Worm (Caenorhabditis elegans) whole organism, L4 larva: ENCODE measurements around the gene tag-342.

Source experiments
- F10B5.3 ChIP-seq: sonication (generic microtip); optimal IDR thresholded peaks from 2 replicates; lab custom pipeline; 2016; ENCODE audit warnings: mild to moderate bottlenecking, missing genetic modification characterization, missing compliant biosample characterization
- F26F4.8 ChIP-seq: fragments of 200-800 bp; sonication (Bioruptor generic); conservative IDR thresholded peaks from 2 replicates; pipeline ENCODE4 v1.3.6; 2022; ENCODE audit warnings: missing genetic modification characterization, missing compliant biosample characterization
- F37D6.2 ChIP-seq: sonication (generic microtip); optimal IDR thresholded peaks from 2 replicates; lab custom pipeline; 2016; ENCODE audit warnings: mild to moderate bottlenecking, missing genetic modification characterization, missing compliant biosample characterization
- F49E8.2 ChIP-seq: sonication (generic microtip); optimal IDR thresholded peaks from 2 replicates; lab custom pipeline; 2016; ENCODE audit warnings: missing compliant biosample characterization, mild to moderate bottlenecking, missing genetic modification characterization, borderline replicate concordance
- T20F7.1 ChIP-seq: fragments of 200-800 bp; sonication (Bioruptor generic); optimal IDR thresholded peaks from 2 replicates; lab custom pipeline; 2018; ENCODE audit warnings: mild to moderate bottlenecking, missing genetic modification characterization, missing compliant biosample characterization
- T26A8.4 ChIP-seq: fragments of 200-800 bp; sonication (Bioruptor generic); IDR thresholded peaks from 2 replicates; pipeline ENCODE4 v1.3.6; 2022; ENCODE audit warnings: missing genetic modification characterization, missing compliant biosample characterization
- Y105C5A.15 ChIP-seq: fragments of 200-800 bp; sonication (Bioruptor generic); IDR thresholded peaks from 2 replicates; pipeline ENCODE4 v1.3.6; 2022; ENCODE audit warnings: missing genetic modification characterization, missing compliant biosample characterization
- arid-1 ChIP-seq: fragments of 200-800 bp; sonication (Bioruptor generic); conservative IDR thresholded peaks from 2 replicates; pipeline ENCODE4 v1.3.6; 2022; ENCODE audit warnings: missing genetic modification reagents, missing genetic modification characterization, missing compliant biosample characterization
- attf-4 ChIP-seq: sonication (generic microtip); optimal IDR thresholded peaks from 3 replicates; lab custom pipeline; 2017; ENCODE audit warnings: missing biosample characterization, missing genetic modification characterization
- ceh-20 ChIP-seq: fragments of 200-800 bp; sonication (Bioruptor generic); IDR thresholded peaks from 2 replicates; pipeline ENCODE4 v1.3.6; 2022; ENCODE audit warnings: missing genetic modification reagents, missing genetic modification characterization, missing compliant biosample characterization
- ceh-32 ChIP-seq: sonication (generic microtip); optimal IDR thresholded peaks from 2 replicates; lab custom pipeline; 2016; ENCODE audit warnings: mild to moderate bottlenecking, missing genetic modification characterization, missing compliant biosample characterization; ENCODE audit not compliant: poor library complexity
- ceh-62 ChIP-seq: sonication (generic microtip); optimal IDR thresholded peaks from 2 replicates; lab custom pipeline; 2017; ENCODE audit warnings: missing biosample characterization, missing genetic modification characterization
- ceh-82 ChIP-seq: sonication (generic microtip); optimal IDR thresholded peaks from 2 replicates; lab custom pipeline; 2017; ENCODE audit warnings: missing biosample characterization, missing genetic modification characterization
- ces-1 ChIP-seq: fragments of 150-350 bp; sonication (generic microtip); optimal IDR thresholded peaks from 4 replicates; lab custom pipeline; 2014; ENCODE audit warnings: missing biosample characterization, missing genetic modification reagents, missing genetic modification characterization
- daf-19 ChIP-seq: fragments of 200-800 bp; sonication (Bioruptor generic); conservative IDR thresholded peaks from 2 replicates; pipeline ENCODE4 v1.3.6; 2022; ENCODE audit warnings: missing genetic modification characterization, missing compliant biosample characterization
- dmd-6 ChIP-seq: fragments of 200-800 bp; sonication (Bioruptor generic); IDR thresholded peaks from 2 replicates; pipeline ENCODE4 v1.3.6; 2022; ENCODE audit warnings: missing genetic modification reagents, missing genetic modification characterization, missing compliant biosample characterization
- dmd-8 ChIP-seq: fragments of 200-800 bp; sonication (Bioruptor generic); IDR thresholded peaks from 2 replicates; pipeline ENCODE4 v1.3.6; 2022; ENCODE audit warnings: missing genetic modification characterization, missing compliant biosample characterization
- dpl-1 ChIP-seq: fragments of 150-350 bp; optimal IDR thresholded peaks from 2 replicates; lab custom pipeline; 2014; ENCODE audit warnings: missing biosample characterization, missing genetic modification reagents, missing genetic modification characterization
- duxl-1 ChIP-seq: sonication (generic microtip); optimal IDR thresholded peaks from 2 replicates; lab custom pipeline; 2016; ENCODE audit warnings: mild to moderate bottlenecking, missing genetic modification characterization, moderate library complexity, missing compliant biosample characterization; ENCODE audit not compliant: poor library complexity
- egl-43 ChIP-seq: fragments of 200-800 bp; sonication (Bioruptor generic); IDR thresholded peaks from 2 replicates; pipeline ENCODE4 v1.3.6; 2022; ENCODE audit warnings: missing genetic modification reagents, missing genetic modification characterization, missing compliant biosample characterization
- fkh-10 ChIP-seq: fragments of 150-350 bp; optimal IDR thresholded peaks from 2 replicates; lab custom pipeline; 2014; ENCODE audit warnings: missing biosample characterization, missing genetic modification reagents, missing genetic modification characterization
- hif-1 ChIP-seq, 2 experiments: sonication (generic microtip); optimal IDR thresholded peaks; 2 replicates each; lab custom pipeline; 2016 to 2017; ENCODE audit warnings: missing compliant biosample characterization in 2 of 2, missing genetic modification characterization in 2 of 2, missing genetic modification reagents in 2 of 2, missing genotype in 2 of 2, mild to moderate bottlenecking in 1 of 2
- hlh-11 ChIP-seq: fragments of 200-800 bp; sonication (Bioruptor generic); optimal IDR thresholded peaks from 2 replicates; lab custom pipeline; 2018; ENCODE audit warnings: mild to moderate bottlenecking, missing genetic modification characterization, missing compliant biosample characterization
- jun-1 ChIP-seq: fragments of 150-350 bp; optimal IDR thresholded peaks from 2 replicates; lab custom pipeline; 2014; ENCODE audit warnings: missing biosample characterization, missing genetic modification reagents, missing genetic modification characterization
- lin-13 ChIP-seq: fragments of 150-350 bp; optimal IDR thresholded peaks from 2 replicates; lab custom pipeline; 2014; ENCODE audit warnings: missing biosample characterization, missing genetic modification reagents, missing genetic modification characterization
- lin-29 ChIP-seq: fragments of 200-800 bp; sonication (Bioruptor generic); IDR thresholded peaks from 2 replicates; pipeline ENCODE4 v1.3.6; 2022; ENCODE audit warnings: missing genetic modification reagents, missing genetic modification characterization, missing compliant biosample characterization
- madf-9 ChIP-seq: fragments of 200-800 bp; sonication (Bioruptor generic); conservative IDR thresholded peaks from 2 replicates; pipeline ENCODE4 v1.3.6; 2022; ENCODE audit warnings: missing genetic modification reagents, missing genetic modification characterization, missing compliant biosample characterization
- mdl-1 ChIP-seq, 2 experiments: fragments of 150-350 bp in 1 of 2; sonication (generic microtip) in 1 of 2; optimal IDR thresholded peaks; 2 replicates each; lab custom pipeline; 2014 to 2017; ENCODE audit warnings: missing biosample characterization in 2 of 2, missing genetic modification characterization in 2 of 2
- mep-1 ChIP-seq: fragments of 150-350 bp; sonication (generic microtip); optimal IDR thresholded peaks from 3 replicates; lab custom pipeline; 2014; ENCODE audit warnings: missing biosample characterization, missing genetic modification characterization
- mes-2 ChIP-seq: sonication (generic microtip); optimal IDR thresholded peaks from 2 replicates; lab custom pipeline; 2016; ENCODE audit warnings: missing genotype, mild to moderate bottlenecking, missing genetic modification characterization, missing compliant biosample characterization; ENCODE audit not compliant: poor library complexity, severe bottlenecking
- mxl-3 ChIP-seq: fragments of 200-800 bp; sonication (Bioruptor generic); optimal IDR thresholded peaks from 2 replicates; lab custom pipeline; 2018; ENCODE audit warnings: mild to moderate bottlenecking, missing genetic modification characterization, missing compliant biosample characterization
- nhr-102 ChIP-seq: sonication (generic microtip); optimal IDR thresholded peaks from 2 replicates; lab custom pipeline; 2016; ENCODE audit warnings: mild to moderate bottlenecking, missing genetic modification characterization, moderate library complexity, missing compliant biosample characterization
- nhr-11 ChIP-seq: fragments of 150-350 bp; optimal IDR thresholded peaks from 2 replicates; lab custom pipeline; 2014; ENCODE audit warnings: missing biosample characterization, missing genetic modification characterization
- nhr-111 ChIP-seq: fragments of 200-800 bp; sonication (Bioruptor generic); optimal IDR thresholded peaks from 2 replicates; lab custom pipeline; 2018; ENCODE audit warnings: mild to moderate bottlenecking, missing genetic modification characterization, missing compliant biosample characterization
- nhr-237 ChIP-seq: sonication (generic microtip); optimal IDR thresholded peaks from 2 replicates; lab custom pipeline; 2017; ENCODE audit warnings: missing biosample characterization, missing genetic modification characterization
- nhr-25 ChIP-seq: sonication (generic microtip); optimal IDR thresholded peaks from 2 replicates; lab custom pipeline; 2017; ENCODE audit warnings: missing genetic modification characterization, mild to moderate bottlenecking, missing compliant biosample characterization, antibody characterized with exemption, moderate library complexity, borderline replicate concordance; ENCODE audit not compliant: insufficient read depth
- nhr-6 ChIP-seq: fragments of 150-350 bp; optimal IDR thresholded peaks from 2 replicates; lab custom pipeline; 2014; ENCODE audit warnings: missing biosample characterization, missing genetic modification characterization
- nhr-77 ChIP-seq: fragments of 150-350 bp; optimal IDR thresholded peaks from 2 replicates; lab custom pipeline; 2014; ENCODE audit warnings: missing biosample characterization, missing genetic modification characterization
- pha-4 ChIP-seq, 2 experiments: fragments of 150-350 bp in 1 of 2; fragments of 200-800 bp in 1 of 2; sonication (Bioruptor generic) in 1 of 2; IDR thresholded peaks in 1 of 2; optimal IDR thresholded peaks in 1 of 2; 2 replicates each; pipeline versions ENCODE4 v1.3.6 to Lab custom; 2014 to 2022; ENCODE audit warnings: missing genetic modification characterization in 2 of 2, missing genetic modification reagents in 2 of 2, missing biosample characterization in 1 of 2, missing compliant biosample characterization in 1 of 2
- pqm-1 ChIP-seq: sonication (generic microtip); optimal IDR thresholded peaks from 2 replicates; lab custom pipeline; 2017; ENCODE audit warnings: missing biosample characterization, missing genetic modification characterization
- saeg-2 ChIP-seq: fragments of 200-800 bp; sonication (Bioruptor generic); IDR thresholded peaks from 2 replicates; pipeline ENCODE4 v1.3.6; 2022; ENCODE audit warnings: missing genetic modification reagents, missing genetic modification characterization, missing compliant biosample characterization
- skn-1 ChIP-seq: fragments of 150-350 bp; optimal IDR thresholded peaks from 2 replicates; lab custom pipeline; 2014; ENCODE audit warnings: missing biosample characterization, missing genetic modification characterization
- snpc-4 ChIP-seq: fragments of 150-350 bp; optimal IDR thresholded peaks from 2 replicates; lab custom pipeline; 2014; ENCODE audit warnings: missing biosample characterization, missing genetic modification characterization
- spr-3 ChIP-seq: fragments of 200-800 bp; sonication (Bioruptor generic); optimal IDR thresholded peaks from 2 replicates; lab custom pipeline; 2018; ENCODE audit warnings: mild to moderate bottlenecking, missing genetic modification characterization, missing compliant biosample characterization
- unc-39 ChIP-seq: sonication (generic microtip); optimal IDR thresholded peaks from 2 replicates; lab custom pipeline; 2017; ENCODE audit warnings: missing biosample characterization, missing genetic modification characterization
- vab-7 ChIP-seq: fragments of 200-800 bp; sonication (Bioruptor generic); IDR thresholded peaks from 2 replicates; pipeline ENCODE4 v1.3.6; 2022; ENCODE audit warnings: missing genetic modification reagents, missing genetic modification characterization, missing compliant biosample characterization
- zag-1 ChIP-seq: fragments of 150-350 bp; optimal IDR thresholded peaks from 2 replicates; lab custom pipeline; 2014; ENCODE audit warnings: missing biosample characterization, missing genetic modification characterization
- zfp-2 ChIP-seq: sonication (generic microtip); optimal IDR thresholded peaks from 2 replicates; lab custom pipeline; 2016; ENCODE audit warnings: mild to moderate bottlenecking, missing genetic modification characterization, missing compliant biosample characterization
- zip-11 ChIP-seq: fragments of 200-800 bp; sonication (Bioruptor generic); IDR thresholded peaks from 2 replicates; pipeline ENCODE4 v1.3.6; 2022; ENCODE audit warnings: missing genetic modification characterization, missing compliant biosample characterization
- ztf-11 ChIP-seq: fragments of 150-350 bp; optimal IDR thresholded peaks from 2 replicates; lab custom pipeline; 2014; ENCODE audit warnings: missing biosample characterization, missing genetic modification characterization

tag-342 gene

DNA sequence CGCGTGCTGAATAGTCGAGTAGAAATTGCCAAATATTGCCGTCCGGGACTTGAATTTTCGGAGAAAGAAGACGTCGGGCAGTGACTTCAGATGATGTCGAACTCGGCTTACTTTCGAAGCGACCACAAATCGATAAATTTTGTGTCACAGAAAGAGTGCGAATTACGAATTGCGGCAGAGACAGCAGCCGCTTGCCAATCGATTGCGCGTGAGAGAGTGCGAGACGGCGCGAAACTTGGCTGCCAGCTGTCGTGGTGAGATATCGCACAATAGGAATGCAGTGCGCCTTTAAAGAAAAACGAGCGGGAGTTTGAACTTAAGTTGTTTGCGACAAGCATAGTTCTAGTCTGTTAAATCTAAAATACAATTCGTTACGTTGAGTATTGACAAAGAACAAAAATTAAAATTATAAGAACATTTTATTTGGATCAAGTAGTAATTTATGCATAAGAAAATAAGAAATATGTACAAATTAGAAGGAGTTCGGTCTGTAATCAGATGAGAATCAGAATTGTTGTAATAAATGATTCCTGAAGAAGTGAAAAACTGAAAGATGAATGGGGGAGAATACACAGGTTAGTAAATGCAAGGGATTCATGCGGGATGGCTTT lies 24.4 kb upstream of the tag-342 start, which contains the start of gene pir-2 (continued):
- peak in 1 of 2 experiments; percentile 54 for TF ChIP-seq hif-1 (tag; optimal IDR thresholded peaks at IDR 0.05; lab: Kevin White, UChicago)
- TF ChIP-seq zip-11 (GFP tag; lab: Robert Waterston, UW): no peak
- TF ChIP-seq ztf-11 (tag; lab: Kevin White, UChicago): no peak
- no peak for TF ChIP-seq attf-4
- TF ChIP-seq jun-1: no peak
- TF ChIP-seq nhr-237: no peak
- TF ChIP-seq fkh-10: peak; percentile 44
- TF ChIP-seq ces-1 (GFP tag; lab: Kevin White, UChicago): no peak
- 0 out of 2 replicates have a peak, but pooled peaks have one; percentile 41 for TF ChIP-seq ceh-20
- TF ChIP-seq T26A8.4 (GFP tag; lab: Robert Waterston, UW): peak; percentile 51
- TF ChIP-seq F10B5.3 (tag; lab: Kevin White, UChicago): no peak
- no peak for TF ChIP-seq ceh-82 (tag; lab: Kevin White, UChicago)
- TF ChIP-seq daf-19 (GFP tag; lab: Robert Waterston, UW): no peak
- no peak for TF ChIP-seq lin-29 (GFP tag; lab: Robert Waterston, UW)
- TF ChIP-seq T20F7.1 (GFP tag; lab: Kevin White, UChicago): peak; percentile 69
- no peak for TF ChIP-seq zag-1 (tag; lab: Kevin White, UChicago)
- TF ChIP-seq lin-13 (GFP tag; lab: Kevin White, UChicago): peak; percentile 60
- no peak for TF ChIP-seq saeg-2 (GFP tag; lab: Robert Waterston, UW)
- TF ChIP-seq nhr-11 (tag; lab: Kevin White, UChicago): peak; percentile 75
- peak; percentile 26 for TF ChIP-seq nhr-102 (tag; lab: Kevin White, UChicago)
- no peak for TF ChIP-seq F49E8.2 (tag; lab: Kevin White, UChicago)
- no peak for TF ChIP-seq ceh-32 (tag; lab: Kevin White, UChicago)
- TF ChIP-seq duxl-1 (tag; lab: Kevin White, UChicago): peak; percentile 29
- no peak for TF ChIP-seq spr-3
- TF ChIP-seq dmd-8 (GFP tag; lab: Robert Waterston, UW): no peak
- TF ChIP-seq zfp-2 (tag; lab: Kevin White, UChicago): peak; percentile 16
- TF ChIP-seq Y105C5A.15 (GFP tag; lab: Robert Waterston, UW): no peak
- TF ChIP-seq nhr-111 (GFP tag; lab: Kevin White, UChicago): no peak
- peak; percentile 49 for TF ChIP-seq F37D6.2
- no peak for TF ChIP-seq snpc-4 (tag; lab: Kevin White, UChicago)
- peak; percentile 61 for TF ChIP-seq dmd-6 (GFP tag; lab: Robert Waterston, UW)
- TF ChIP-seq hlh-11 (tag; lab: Kevin White, UChicago): peak; percentile 92
- peak; percentile 31 for TF ChIP-seq nhr-77 (tag; lab: Kevin White, UChicago)
- TF ChIP-seq skn-1 (tag; lab: Kevin White, UChicago): no peak
- no peak for TF ChIP-seq F26F4.8 (GFP tag; lab: Robert Waterston, UW)
- TF ChIP-seq mdl-1 (tag; optimal IDR thresholded peaks at IDR 0.05; lab: Kevin White, UChicago): peak in 1 of 2 experiments; percentile 62
- peak; percentile 69 for TF ChIP-seq nhr-25 (tag; lab: Kevin White, UChicago)
- no peak for TF ChIP-seq ceh-62
- peak; percentile 51; the same call in 1 of the 2 replicates for TF ChIP-seq arid-1 (GFP tag; lab: Robert Waterston, UW)
- no peak for TF ChIP-seq egl-43 (GFP tag; lab: Robert Waterston, UW)
- peak; percentile 87 for TF ChIP-seq nhr-6 (tag; lab: Kevin White, UChicago)
- TF ChIP-seq mxl-3: peak; percentile 20
- TF ChIP-seq pha-4 (GFP tag; IDR thresholded peaks at IDR 0.05; lab: Robert Waterston, UW): peak; percentile 38; the same call in 1 of the 2 replicates
- no peak for TF ChIP-seq pha-4 (tag; optimal IDR thresholded peaks at IDR 0.05; lab: Kevin White, UChicago)
- TF ChIP-seq pqm-1: no peak
- TF ChIP-seq vab-7 (GFP tag; lab: Robert Waterston, UW): peak; percentile 41; the same call in 1 of the 2 replicates
- TF ChIP-seq dpl-1: peak; percentile 93
- peak; percentile 92 for TF ChIP-seq mes-2
- TF ChIP-seq mep-1 (tag; lab: Kevin White, UChicago): peak; percentile 85
- TF ChIP-seq madf-9 (GFP tag; lab: Robert Waterston, UW): no peak
- TF ChIP-seq unc-39 (tag; lab: Kevin White, UChicago): no peak
